Worm (Caenorhabditis elegans) whole organism, young adult: ENCODE results near the gene R02E4.1.

Experiments used
- B0336.3 ChIP-seq: fragments of 200-800 bp; sonication (Bioruptor generic); IDR thresholded peaks from 2 replicates; pipeline ENCODE4 v1.3.6; 2022; ENCODE audit warnings: missing genetic modification characterization, missing compliant biosample characterization
- C06A6.2 ChIP-seq: fragments of 200-800 bp; sonication (Bioruptor generic); conservative IDR thresholded peaks from 2 replicates; pipeline ENCODE4 v1.3.6; 2022; ENCODE audit warnings: missing genetic modification characterization, missing compliant biosample characterization
- F23B12.7 ChIP-seq: sonication (generic microtip); optimal IDR thresholded peaks from 2 replicates; lab custom pipeline; 2017; ENCODE audit warnings: missing genetic modification characterization, mild to moderate bottlenecking, missing compliant biosample characterization, antibody characterized with exemption, moderate library complexity; ENCODE audit not compliant: insufficient read depth
- F37B4.10 ChIP-seq: fragments of 200-800 bp; sonication (Bioruptor generic); IDR thresholded peaks from 2 replicates; pipeline ENCODE4 v1.3.6; 2022; ENCODE audit warnings: missing genetic modification characterization, missing compliant biosample characterization
- F49E8.2 ChIP-seq: sonication (generic microtip); optimal IDR thresholded peaks from 3 replicates; lab custom pipeline; 2017; ENCODE audit warnings: missing genetic modification characterization, mild to moderate bottlenecking, missing compliant biosample characterization, antibody characterized with exemption, moderate library complexity; ENCODE audit not compliant: insufficient read depth
- K11D2.4 ChIP-seq: fragments of 200-800 bp; sonication (Bioruptor generic); IDR thresholded peaks from 2 replicates; pipeline ENCODE4 v1.3.6; 2022; ENCODE audit warnings: missing genetic modification reagents, missing genetic modification characterization, missing compliant biosample characterization
- K12H6.12 ChIP-seq: fragments of 200-800 bp; sonication (Bioruptor generic); optimal IDR thresholded peaks from 2 replicates; lab custom pipeline; 2018; ENCODE audit warnings: mild to moderate bottlenecking, missing genetic modification characterization, missing compliant biosample characterization
- ZK185.1 ChIP-seq: sonication (generic microtip); optimal IDR thresholded peaks from 2 replicates; lab custom pipeline; 2016; ENCODE audit warnings: mild to moderate bottlenecking, missing genetic modification characterization, missing compliant biosample characterization; ENCODE audit not compliant: poor library complexity, severe bottlenecking
- akir-1 ChIP-seq: fragments of 200-800 bp; sonication (Bioruptor generic); optimal IDR thresholded peaks from 2 replicates; lab custom pipeline; 2018; ENCODE audit warnings: mild to moderate bottlenecking, missing genetic modification characterization, moderate library complexity, missing compliant biosample characterization
- aptf-2 ChIP-seq: fragments of 200-800 bp; sonication (Bioruptor generic); conservative IDR thresholded peaks from 2 replicates; pipeline ENCODE4 v1.3.6; 2022; ENCODE audit warnings: missing genetic modification reagents, missing genetic modification characterization, missing compliant biosample characterization
- aptf-3 ChIP-seq: fragments of 200-800 bp; sonication (Bioruptor generic); IDR thresholded peaks from 2 replicates; pipeline ENCODE4 v1.3.6; 2022; ENCODE audit warnings: missing genetic modification characterization, missing compliant biosample characterization
- athp-1 ChIP-seq: sonication (generic microtip); optimal IDR thresholded peaks from 2 replicates; lab custom pipeline; 2017; ENCODE audit warnings: mild to moderate bottlenecking, missing genetic modification characterization, missing compliant biosample characterization
- attf-5 ChIP-seq: fragments of 200-800 bp; sonication (Bioruptor generic); optimal IDR thresholded peaks from 2 replicates; lab custom pipeline; 2018; ENCODE audit warnings: mild to moderate bottlenecking, missing genetic modification characterization, missing compliant biosample characterization
- attf-6 ChIP-seq: fragments of 200-800 bp; sonication (Bioruptor generic); IDR thresholded peaks from 2 replicates; pipeline ENCODE4 v1.3.6; 2022; ENCODE audit warnings: missing genetic modification reagents, missing genetic modification characterization, missing compliant biosample characterization
- ccch-3 ChIP-seq: fragments of 200-800 bp; sonication (Bioruptor generic); optimal IDR thresholded peaks from 2 replicates; lab custom pipeline; 2018; ENCODE audit warnings: mild to moderate bottlenecking, missing genetic modification characterization, missing compliant biosample characterization
- ceh-100 ChIP-seq: fragments of 200-800 bp; sonication (Bioruptor generic); IDR thresholded peaks from 2 replicates; pipeline ENCODE4 v1.3.6; 2022; ENCODE audit warnings: missing genetic modification reagents, missing genetic modification characterization, missing compliant biosample characterization
- ceh-40 ChIP-seq: fragments of 200-800 bp; sonication (Bioruptor generic); IDR thresholded peaks from 2 replicates; pipeline ENCODE4 v1.3.6; 2022; ENCODE audit warnings: missing genetic modification characterization, missing compliant biosample characterization
- ceh-58 ChIP-seq: fragments of 200-800 bp; sonication (Bioruptor generic); IDR thresholded peaks from 2 replicates; pipeline ENCODE4 v1.3.6; 2022; ENCODE audit warnings: missing genetic modification characterization, missing compliant biosample characterization
- ceh-91 ChIP-seq: fragments of 200-800 bp; sonication (Bioruptor generic); IDR thresholded peaks from 2 replicates; pipeline ENCODE4 v1.3.6; 2022; ENCODE audit warnings: missing genetic modification reagents, missing genetic modification characterization, missing compliant biosample characterization
- chd-7 ChIP-seq: sonication (generic microtip); optimal IDR thresholded peaks from 2 replicates; lab custom pipeline; 2016; ENCODE audit warnings: mild to moderate bottlenecking, missing genetic modification characterization, moderate library complexity, missing compliant biosample characterization
- dpff-1 ChIP-seq: sonication (generic microtip); optimal IDR thresholded peaks from 2 replicates; lab custom pipeline; 2017; ENCODE audit warnings: mild to moderate bottlenecking, missing genetic modification characterization, missing compliant biosample characterization
- dpl-1 ChIP-seq: fragments of 150-350 bp; optimal IDR thresholded peaks from 2 replicates; lab custom pipeline; 2014; ENCODE audit warnings: missing biosample characterization, missing genetic modification reagents, missing genetic modification characterization
- him-1 ChIP-seq: sonication (generic microtip); optimal IDR thresholded peaks from 2 replicates; lab custom pipeline; 2016; ENCODE audit warnings: missing genotype, missing genetic modification reagents, missing genetic modification characterization, missing compliant biosample characterization
- hlh-26 ChIP-seq: fragments of 200-800 bp; sonication (Bioruptor generic); conservative IDR thresholded peaks from 2 replicates; pipeline ENCODE4 v1.3.6; 2022; ENCODE audit warnings: missing genetic modification reagents, missing genetic modification characterization, missing compliant biosample characterization
- hmg-1.2 ChIP-seq: fragments of 200-800 bp; sonication (Bioruptor generic); IDR thresholded peaks from 2 replicates; pipeline ENCODE4 v1.3.6; 2022; ENCODE audit warnings: missing genetic modification reagents, missing genetic modification characterization, missing compliant biosample characterization
- hmg-20 ChIP-seq: fragments of 200-800 bp; sonication (Bioruptor generic); IDR thresholded peaks from 2 replicates; pipeline ENCODE4 v1.3.6; 2022; ENCODE audit warnings: missing genetic modification reagents, missing genetic modification characterization, missing compliant biosample characterization
- let-526 ChIP-seq: fragments of 200-800 bp; sonication (Bioruptor generic); IDR thresholded peaks from 2 replicates; pipeline ENCODE4 v1.3.6; 2022; ENCODE audit warnings: missing genetic modification reagents, missing genetic modification characterization, missing compliant biosample characterization
- let-607 ChIP-seq, 2 experiments: fragments of 200-800 bp in 1 of 2; sonication (Bioruptor generic) in 1 of 2; sonication (generic microtip) in 1 of 2; optimal IDR thresholded peaks; 2 replicates each; lab custom pipeline; 2016 to 2018; ENCODE audit warnings: mild to moderate bottlenecking in 2 of 2, missing compliant biosample characterization in 2 of 2, missing genetic modification characterization in 2 of 2, moderate library complexity in 2 of 2, missing genotype in 1 of 2
- lin-35 ChIP-seq, 3 experiments: fragments of 150-350 bp in 2 of 3; sonication (generic microtip) in 1 of 3; optimal IDR thresholded peaks; 2 replicates each; lab custom pipeline; 2014 to 2018; ENCODE audit warnings: missing biosample characterization in 3 of 3, missing genetic modification characterization in 3 of 3, missing genetic modification reagents in 3 of 3
- lin-54 ChIP-seq: fragments of 200-800 bp; sonication (Bioruptor generic); optimal IDR thresholded peaks from 2 replicates; lab custom pipeline; 2018; ENCODE audit warnings: mild to moderate bottlenecking, missing genetic modification characterization, missing compliant biosample characterization
- lir-1 ChIP-seq: fragments of 200-800 bp; sonication (Bioruptor generic); conservative IDR thresholded peaks from 2 replicates; pipeline ENCODE4 v1.3.6; 2022; ENCODE audit warnings: missing genetic modification reagents, missing genetic modification characterization, missing compliant biosample characterization
- lsl-1 ChIP-seq: fragments of 200-800 bp; sonication (Bioruptor generic); optimal IDR thresholded peaks from 2 replicates; lab custom pipeline; 2018; ENCODE audit warnings: mild to moderate bottlenecking, missing genetic modification characterization, moderate library complexity, missing compliant biosample characterization
- lsy-27 ChIP-seq: sonication (generic microtip); optimal IDR thresholded peaks from 2 replicates; lab custom pipeline; 2017; ENCODE audit warnings: missing genetic modification characterization, mild to moderate bottlenecking, missing compliant biosample characterization, antibody characterized with exemption, missing genotype, borderline replicate concordance; ENCODE audit not compliant: insufficient read depth
- madf-3 ChIP-seq: fragments of 200-800 bp; sonication (Bioruptor generic); IDR thresholded peaks from 2 replicates; pipeline ENCODE4 v1.3.6; 2022; ENCODE audit warnings: missing genetic modification reagents, missing genetic modification characterization, missing compliant biosample characterization
- madf-8 ChIP-seq: fragments of 200-800 bp; sonication (Bioruptor generic); conservative IDR thresholded peaks from 2 replicates; pipeline ENCODE4 v1.3.6; 2022; ENCODE audit warnings: missing genetic modification reagents, missing genetic modification characterization, missing compliant biosample characterization
- mcd-1 ChIP-seq: fragments of 200-800 bp; sonication (Bioruptor generic); IDR thresholded peaks from 2 replicates; pipeline ENCODE4 v1.3.6; 2022; ENCODE audit warnings: missing genetic modification reagents, missing genetic modification characterization, missing compliant biosample characterization
- mxl-1 ChIP-seq: sonication (generic microtip); optimal IDR thresholded peaks from 2 replicates; lab custom pipeline; 2016; ENCODE audit warnings: missing genetic modification characterization, missing compliant biosample characterization
- nfya-1 ChIP-seq: sonication (generic microtip); optimal IDR thresholded peaks from 2 replicates; lab custom pipeline; 2017; ENCODE audit warnings: antibody characterized with exemption, missing compliant biosample characterization, missing genetic modification characterization, borderline replicate concordance; ENCODE audit not compliant: insufficient read depth
- nfya-2 ChIP-seq: fragments of 200-800 bp; sonication (Bioruptor generic); IDR thresholded peaks from 2 replicates; pipeline ENCODE4 v1.3.6; 2022; ENCODE audit warnings: missing genetic modification reagents, missing genetic modification characterization, missing compliant biosample characterization
- nhr-179 ChIP-seq: sonication (generic microtip); optimal IDR thresholded peaks from 2 replicates; lab custom pipeline; 2016; ENCODE audit warnings: mild to moderate bottlenecking, missing genetic modification characterization, missing compliant biosample characterization
- nhr-27 ChIP-seq: fragments of 200-800 bp; sonication (Bioruptor generic); optimal IDR thresholded peaks from 2 replicates; lab custom pipeline; 2018; ENCODE audit warnings: mild to moderate bottlenecking, missing genetic modification characterization, moderate library complexity, missing compliant biosample characterization
- nhr-80 ChIP-seq: sonication (generic microtip); optimal IDR thresholded peaks from 2 replicates; lab custom pipeline; 2016; ENCODE audit warnings: missing genetic modification characterization, missing compliant biosample characterization
- nhr-90 ChIP-seq: sonication (generic microtip); optimal IDR thresholded peaks from 2 replicates; lab custom pipeline; 2016; ENCODE audit warnings: missing genotype, mild to moderate bottlenecking, missing genetic modification characterization, missing compliant biosample characterization
- snpc-3.4 ChIP-seq: sonication (generic microtip); optimal IDR thresholded peaks from 2 replicates; lab custom pipeline; 2017; ENCODE audit warnings: missing genetic modification characterization, mild to moderate bottlenecking, missing compliant biosample characterization, antibody characterized with exemption, moderate library complexity, missing genotype, missing genetic modification reagents
- sptf-2 ChIP-seq: fragments of 200-800 bp; sonication (Bioruptor generic); optimal IDR thresholded peaks from 2 replicates; lab custom pipeline; 2018; ENCODE audit warnings: mild to moderate bottlenecking, missing genetic modification characterization, missing compliant biosample characterization
- unc-130 ChIP-seq: sonication (generic microtip); optimal IDR thresholded peaks from 2 replicates; lab custom pipeline; 2016; ENCODE audit warnings: missing genetic modification reagents, missing genetic modification characterization, missing compliant biosample characterization
- ztf-26 ChIP-seq: sonication (generic microtip); optimal IDR thresholded peaks from 2 replicates; lab custom pipeline; 2017; ENCODE audit warnings: missing genetic modification characterization, missing compliant biosample characterization

The R02E4.1 gene

ce11 chrX:4145051-4145826, 40.9 kb upstream of the R02E4.1 start (continued):
- no peak for TF ChIP-seq snpc-3.4
- no peak for TF ChIP-seq madf-3 (GFP tag; lab: Robert Waterston, UW)
- TF ChIP-seq B0336.3 (GFP tag; lab: Robert Waterston, UW), result no peak
- no peak for TF ChIP-seq nhr-27
- TF ChIP-seq sptf-2 (GFP tag; lab: Kevin White, UChicago), result no peak
- TF ChIP-seq aptf-2 (GFP tag; lab: Robert Waterston, UW), result no peak
- TF ChIP-seq nfya-1, result no peak
- no peak for TF ChIP-seq let-526 (GFP tag; lab: Robert Waterston, UW)
- TF ChIP-seq hlh-26 (GFP tag; lab: Robert Waterston, UW), result no peak
- TF ChIP-seq dpff-1 (tag; lab: Kevin White, UChicago), result no peak
- TF ChIP-seq ceh-100 (GFP tag; lab: Robert Waterston, UW), result no peak
- no peak for TF ChIP-seq lsy-27 (tag; lab: Kevin White, UChicago)
- peak; percentile 58 for TF ChIP-seq C06A6.2 (GFP tag; lab: Robert Waterston, UW)
- TF ChIP-seq attf-6 (GFP tag; lab: Robert Waterston, UW), result no peak; the same call in 1 of the 2 replicates
- no peak for TF ChIP-seq hmg-20
- 0 out of 2 replicates have a peak, but pooled peaks have one; percentile 13 for TF ChIP-seq aptf-3 (GFP tag; lab: Robert Waterston, UW)
- TF ChIP-seq lin-35 (GFP tag; optimal IDR thresholded peaks at IDR 0.05; lab: Kevin White, UChicago), result no peak
- TF ChIP-seq F37B4.10, result peak; percentile 74; the same call in 1 of the 2 replicates
- peak; percentile 26; the same call in 1 of the 2 replicates for TF ChIP-seq hmg-1.2
- no peak for TF ChIP-seq K12H6.12 (tag; lab: Kevin White, UChicago)
- TF ChIP-seq lsl-1 (GFP tag; lab: Kevin White, UChicago), result no peak
- peak; percentile 43 for TF ChIP-seq ztf-26 (tag; lab: Kevin White, UChicago)
- no peak for TF ChIP-seq F49E8.2 (tag; lab: Kevin White, UChicago)
- no peak for TF ChIP-seq ZK185.1 (tag; lab: Kevin White, UChicago)
- no peak for TF ChIP-seq nhr-179 (tag; lab: Kevin White, UChicago)
- no peak for TF ChIP-seq mxl-1 (tag; lab: Kevin White, UChicago)
- no peak for TF ChIP-seq athp-1 (tag; lab: Kevin White, UChicago)
- TF ChIP-seq attf-5, result no peak
- no peak for TF ChIP-seq him-1 (tag; lab: Kevin White, UChicago)
- TF ChIP-seq ccch-3 (GFP tag; lab: Kevin White, UChicago), result no peak
- TF ChIP-seq nhr-80 (tag; lab: Kevin White, UChicago), result peak; percentile 83
- no peak for TF ChIP-seq dpl-1
- peak; percentile 67 for TF ChIP-seq mcd-1 (GFP tag; lab: Robert Waterston, UW)
- TF ChIP-seq madf-8 (GFP tag; lab: Robert Waterston, UW), result 0 out of 2 replicates have a peak, but pooled peaks have one; percentile 3
- no peak for TF ChIP-seq let-607 (tag; optimal IDR thresholded peaks at IDR 0.05; lab: Kevin White, UChicago)
- TF ChIP-seq nhr-90 (tag; lab: Kevin White, UChicago), result peak; percentile 7
- TF ChIP-seq ceh-40, result peak; percentile 68
- TF ChIP-seq ceh-91, result no peak
- no peak for TF ChIP-seq nfya-2
- TF ChIP-seq lir-1, result peak; percentile 22; the same call in 1 of the 2 replicates
- peak; percentile 38 for TF ChIP-seq F23B12.7
- no peak for TF ChIP-seq akir-1 (GFP tag; lab: Kevin White, UChicago)
- no peak for TF ChIP-seq lin-54 (GFP tag; lab: Kevin White, UChicago)
- no peak for TF ChIP-seq unc-130 (GFP tag; lab: Kevin White, UChicago)
- no peak for TF ChIP-seq ceh-58 (GFP tag; lab: Robert Waterston, UW)
- peak; percentile 81 for TF ChIP-seq K11D2.4 (GFP tag; lab: Robert Waterston, UW)
- peak; percentile 68 for TF ChIP-seq chd-7 (tag; lab: Kevin White, UChicago)
